Fruit fly (Drosophila melanogaster) Kc167 (cell line): Measurements from ENCODE around the gene Shab.

Experiments
- h ChIP-seq: fragments of >200 bp; optimal IDR thresholded peaks from 3 replicates; lab custom pipeline; 2018; ENCODE audit warnings: missing external identifiers
- insv ChIP-seq: fragments of >200 bp; optimal IDR thresholded peaks from 3 replicates; lab custom pipeline; 2018; ENCODE audit warnings: missing external identifiers
- psq ChIP-seq: fragments of >200 bp; optimal IDR thresholded peaks from 2 replicates; lab custom pipeline; 2017; ENCODE audit warnings: missing external identifiers

DNA sequence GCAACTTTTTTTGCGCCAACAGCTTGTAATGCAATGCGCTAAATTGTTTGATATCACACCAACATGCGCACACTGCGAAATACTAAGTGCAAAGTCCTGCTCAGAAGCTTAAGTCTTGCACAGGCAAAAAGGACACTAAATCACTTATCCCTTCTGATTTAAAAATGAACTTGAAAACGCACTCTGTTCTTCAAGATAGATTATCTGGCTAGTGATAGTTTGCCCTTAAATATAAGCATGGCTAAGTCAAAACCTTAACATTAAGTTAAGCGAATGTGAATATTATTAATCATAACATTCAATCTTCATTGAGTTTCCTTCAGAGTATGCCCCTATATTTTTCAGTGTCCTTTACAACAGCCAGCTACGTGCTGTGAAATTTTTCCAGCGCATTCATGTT lies 34.7 kb upstream of the Shab start:
- TF ChIP-seq psq (lab: Kevin White, UChicago) = no peak
- TF ChIP-seq h (lab: Kevin White, UChicago) = no peak
- no peak for TF ChIP-seq insv
